Worm (Caenorhabditis elegans) whole organism, early embryonic: ENCODE results near the gene taco-1.

ENCODE experiments used
- B0310.2 ChIP-seq: sonication (generic microtip); optimal IDR thresholded peaks from 2 replicates; lab custom pipeline; 2016; ENCODE audit warnings: mild to moderate bottlenecking, missing genetic modification characterization, missing compliant biosample characterization
- F13C5.2 ChIP-seq: sonication (generic microtip); optimal IDR thresholded peaks from 2 replicates; lab custom pipeline; 2017; ENCODE audit warnings: mild to moderate bottlenecking, missing genetic modification characterization, inconsistent platforms, missing compliant biosample characterization
- aly-1 ChIP-seq: sonication (generic microtip); optimal IDR thresholded peaks from 2 replicates; lab custom pipeline; 2016; ENCODE audit warnings: missing genetic modification characterization, missing compliant biosample characterization
- ama-1 ChIP-seq: fragments of 150-350 bp; optimal IDR thresholded peaks from 2 replicates; lab custom pipeline; 2014
- ceh-13 ChIP-seq: fragments of 200-800 bp; sonication (Bioruptor generic); optimal IDR thresholded peaks from 2 replicates; lab custom pipeline; 2018; ENCODE audit warnings: mild to moderate bottlenecking, missing genetic modification characterization, missing compliant biosample characterization
- ceh-36 ChIP-seq: sonication (generic microtip); optimal IDR thresholded peaks from 2 replicates; lab custom pipeline; 2016; ENCODE audit warnings: missing genetic modification characterization, inconsistent platforms, missing compliant biosample characterization
- ets-7 ChIP-seq: sonication (generic microtip); optimal IDR thresholded peaks from 2 replicates; lab custom pipeline; 2016; ENCODE audit warnings: missing genotype, missing genetic modification characterization, missing compliant biosample characterization
- flt-1 ChIP-seq: fragments of 200-800 bp; sonication (Bioruptor generic); IDR thresholded peaks from 2 replicates; pipeline ENCODE4 v1.3.6; 2022; ENCODE audit warnings: missing genetic modification characterization, missing compliant biosample characterization
- hmbx-1 ChIP-seq: sonication (generic microtip); optimal IDR thresholded peaks from 2 replicates; lab custom pipeline; 2016; ENCODE audit warnings: mild to moderate bottlenecking, missing genetic modification characterization, missing compliant biosample characterization
- hmg-4 ChIP-seq: fragments of 200-800 bp; sonication (Bioruptor generic); optimal IDR thresholded peaks from 2 replicates; lab custom pipeline; 2018; ENCODE audit warnings: mild to moderate bottlenecking, missing genetic modification characterization, missing compliant biosample characterization
- hnd-1 ChIP-seq: sonication (generic microtip); optimal IDR thresholded peaks from 2 replicates; lab custom pipeline; 2016; ENCODE audit warnings: missing genetic modification characterization, missing compliant biosample characterization
- pes-1 ChIP-seq: fragments of 200-800 bp; sonication (Bioruptor generic); IDR thresholded peaks from 2 replicates; pipeline ENCODE4 v1.3.6; 2022; ENCODE audit warnings: missing genetic modification reagents, missing genetic modification characterization, missing compliant biosample characterization
- scrt-1 ChIP-seq: fragments of 200-800 bp; sonication (Bioruptor generic); IDR thresholded peaks from 2 replicates; pipeline ENCODE4 v1.3.6; 2022; ENCODE audit warnings: missing genetic modification characterization, missing compliant biosample characterization
- sea-1 ChIP-seq: fragments of 200-800 bp; sonication (Bioruptor generic); conservative IDR thresholded peaks from 2 replicates; pipeline ENCODE4 v1.3.6; 2022; ENCODE audit warnings: missing genetic modification characterization, missing compliant biosample characterization
- tbx-11 ChIP-seq: fragments of 200-800 bp; sonication (Bioruptor generic); IDR thresholded peaks from 2 replicates; pipeline ENCODE4 v1.3.6; 2022; ENCODE audit warnings: missing genetic modification characterization, missing compliant biosample characterization
- tbx-37 ChIP-seq: fragments of 200-800 bp; sonication (Bioruptor generic); conservative IDR thresholded peaks from 2 replicates; pipeline ENCODE4 v1.3.6; 2022; ENCODE audit warnings: missing genetic modification reagents, missing genetic modification characterization, missing compliant biosample characterization
- tra-4 ChIP-seq: sonication (generic microtip); optimal IDR thresholded peaks from 2 replicates; lab custom pipeline; 2017; ENCODE audit warnings: missing genetic modification characterization, missing compliant biosample characterization

taco-1 gene

DNA sequence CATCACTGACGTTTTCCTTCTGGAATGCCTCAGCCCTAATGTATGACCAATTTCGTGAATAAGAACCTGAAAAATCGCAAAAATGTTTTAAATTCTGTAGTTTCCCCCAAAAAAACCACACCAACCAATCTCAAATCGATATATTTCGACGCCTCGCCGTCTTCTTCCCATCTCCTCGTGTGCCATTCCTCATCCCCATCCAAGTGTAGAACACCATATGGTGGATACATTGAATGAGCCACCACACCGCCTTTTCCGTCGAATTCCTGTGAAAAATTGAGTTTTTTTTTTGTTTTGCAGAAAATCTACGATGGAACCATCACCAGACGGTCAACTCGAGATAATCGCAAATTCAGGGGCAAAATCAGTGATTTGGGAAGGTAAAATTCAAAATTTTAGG is 8.4 kb downstream of the taco-1 start, which contains the start of gene Y50D7A.1:
TSS of gene Y50D7A.1 (plus strand) at position 301 of the 400 bp plus-strand sequence.
- TF ChIP-seq sea-1 (GFP tag; lab: Robert Waterston, UW) (no peak), tbx-37 (GFP tag; lab: Robert Waterston, UW) (no peak), F13C5.2 (no peak), pes-1 (no peak), tra-4 (tag; lab: Kevin White, UChicago) (no peak), ceh-36 (tag; lab: Kevin White, UChicago) (no peak)

DNA sequence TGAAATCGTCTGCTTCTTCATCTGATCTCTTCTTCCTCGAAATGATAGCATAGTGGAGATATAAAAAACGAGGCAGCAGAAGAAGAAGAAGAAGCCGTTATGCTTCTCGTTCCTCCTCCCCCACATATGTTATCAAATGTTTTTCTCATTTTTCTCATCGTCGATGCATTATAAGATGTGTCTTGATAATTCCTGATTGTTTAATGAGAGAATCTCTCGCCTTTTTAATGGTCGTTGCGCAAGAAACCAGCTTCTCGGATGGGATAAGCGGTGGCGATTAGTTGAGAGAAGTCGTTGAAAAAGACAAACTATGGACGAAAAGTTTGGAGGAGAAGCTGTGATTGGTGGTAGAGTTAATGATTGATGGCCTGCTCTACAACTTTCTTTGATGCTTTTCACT is 10.6 kb downstream of the taco-1 start, which contains the start of gene Y50D7A.13:
TSS of gene Y50D7A.13 (minus strand) at position 101 of the 400 bp plus-strand sequence.
- TF ChIP-seq flt-1 (GFP tag; lab: Robert Waterston, UW) (no peak), aly-1 (tag; lab: Kevin White, UChicago) (no peak), ets-7 (no peak), hmbx-1 (tag; lab: Kevin White, UChicago) (no peak), tbx-11 (no peak), hmg-4 (GFP tag; lab: Kevin White, UChicago) (no peak), ceh-36 (tag; lab: Kevin White, UChicago) (no peak)

DNA sequence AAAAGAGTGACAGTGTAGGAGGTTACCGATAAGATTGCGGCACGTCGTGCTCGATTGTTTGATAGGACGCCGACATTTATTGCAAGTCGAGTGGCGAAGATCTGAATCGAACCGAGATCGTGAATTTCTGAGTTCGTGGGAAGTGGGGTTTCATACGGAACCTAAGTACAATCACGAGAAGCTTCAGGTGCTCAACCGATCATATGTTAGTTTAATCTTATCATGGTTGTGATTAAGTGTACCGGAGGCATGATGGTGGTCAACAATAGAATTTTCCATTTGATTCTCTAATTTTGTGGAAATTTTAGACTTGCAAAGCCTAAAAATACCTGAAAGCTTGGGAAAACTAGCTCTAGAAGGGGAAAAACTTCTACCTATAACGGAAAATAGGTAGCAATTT is 14.5 kb downstream of the taco-1 start, which contains the start of gene ads-1:
TSS of gene ads-1 (minus strand) at position 101 of the 400 bp plus-strand sequence.
- TF ChIP-seq tbx-11 (no peak), flt-1 (GFP tag; lab: Robert Waterston, UW) (no peak), aly-1 (tag; lab: Kevin White, UChicago) (no peak), scrt-1 (GFP tag; lab: Robert Waterston, UW) (no peak)

DNA sequence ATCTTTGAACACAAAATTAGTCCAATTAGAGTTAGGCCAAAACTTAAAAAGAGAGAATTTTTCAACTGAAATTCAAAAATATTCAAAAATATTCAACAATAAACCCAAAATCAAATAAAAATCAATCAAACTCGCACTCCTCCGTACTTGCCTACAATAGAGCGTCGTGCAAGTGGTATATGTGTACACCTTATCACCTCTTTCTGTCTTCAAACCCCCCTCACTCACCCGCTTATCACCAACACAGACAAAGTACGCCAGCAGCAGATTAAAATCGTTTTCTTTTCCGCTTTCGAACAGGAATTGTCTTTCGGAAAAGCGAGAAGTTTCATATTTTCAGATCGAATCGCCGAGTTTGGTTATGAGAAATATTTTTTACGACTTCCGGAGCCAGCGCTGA is 15.3 kb downstream of the taco-1 start:
- TF ChIP-seq ama-1 (lab: Kevin White, UChicago) (no peak), tra-4 (tag; lab: Kevin White, UChicago) (no peak), sea-1 (GFP tag; lab: Robert Waterston, UW) (no peak), flt-1 (GFP tag; lab: Robert Waterston, UW) (no peak), ceh-13 (GFP tag; lab: Kevin White, UChicago) (no peak)

DNA sequence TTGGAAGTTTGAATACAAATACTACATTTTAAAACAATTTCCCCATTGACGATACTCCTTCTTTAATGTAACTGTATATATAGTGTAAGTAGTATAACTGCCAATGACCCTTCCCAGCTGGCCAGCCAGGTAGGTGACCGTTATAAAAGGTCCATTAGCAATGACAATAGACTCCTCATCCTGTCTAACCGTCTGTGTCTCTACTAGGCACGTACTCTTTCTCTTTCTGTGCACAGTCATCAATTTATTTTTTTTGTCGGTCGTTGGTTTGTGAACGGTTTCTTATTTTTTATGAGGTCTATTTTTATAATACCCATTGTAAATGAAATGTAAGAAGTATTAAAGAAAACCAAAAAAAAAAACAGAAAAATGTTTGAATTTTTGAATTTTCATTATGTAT is 20.6 kb downstream of the taco-1 start:
- TF ChIP-seq sea-1 (GFP tag; lab: Robert Waterston, UW): no peak
- no peak for TF ChIP-seq flt-1 (GFP tag; lab: Robert Waterston, UW)
- no peak for TF ChIP-seq ama-1 (lab: Kevin White, UChicago)
- no peak for TF ChIP-seq B0310.2 (tag; lab: Kevin White, UChicago)

DNA sequence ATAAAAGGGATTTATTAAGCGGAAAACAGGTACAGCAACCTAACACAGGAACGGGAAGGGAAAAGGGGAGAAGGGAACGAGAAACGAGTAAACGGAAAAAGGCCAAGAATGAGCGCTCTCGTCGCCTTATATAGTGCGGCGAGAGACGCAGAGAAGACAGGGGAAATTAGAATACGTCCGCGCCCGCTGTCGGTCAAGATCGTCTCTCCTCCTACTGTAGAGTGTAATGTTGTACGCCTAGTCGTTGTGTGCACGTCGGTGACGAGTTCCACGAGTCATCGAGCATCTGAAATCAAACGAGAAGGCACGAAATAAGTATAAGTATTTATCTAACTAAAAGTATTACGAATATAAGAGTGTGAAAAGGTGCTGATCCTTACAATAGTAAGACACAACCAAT is 27.3 kb downstream of the taco-1 start:
- no peak for TF ChIP-seq hmbx-1 (tag; lab: Kevin White, UChicago)
- TF ChIP-seq B0310.2 (tag; lab: Kevin White, UChicago): no peak
- TF ChIP-seq hnd-1: no peak
- TF ChIP-seq F13C5.2: no peak
- no peak for TF ChIP-seq tbx-11
- TF ChIP-seq ceh-13 (GFP tag; lab: Kevin White, UChicago): no peak
- TF ChIP-seq sea-1 (GFP tag; lab: Robert Waterston, UW): 0 out of 2 replicates have a peak, but pooled peaks have one; percentile 53

ce11 chrIII:312873-313272 is 29.0 kb downstream of the taco-1 start:
- no peak for TF ChIP-seq sea-1 (GFP tag; lab: Robert Waterston, UW)
- no peak for TF ChIP-seq ets-7
- TF ChIP-seq scrt-1 (GFP tag; lab: Robert Waterston, UW): no peak
- no peak for TF ChIP-seq B0310.2 (tag; lab: Kevin White, UChicago)
- no peak for TF ChIP-seq hnd-1
- TF ChIP-seq ceh-36 (tag; lab: Kevin White, UChicago): no peak
- TF ChIP-seq pes-1: no peak
- TF ChIP-seq tra-4 (tag; lab: Kevin White, UChicago): no peak
- no peak for TF ChIP-seq hmg-4 (GFP tag; lab: Kevin White, UChicago)
- TF ChIP-seq F13C5.2: no peak
- TF ChIP-seq hmbx-1 (tag; lab: Kevin White, UChicago): no peak
- TF ChIP-seq tbx-11: no peak
- no peak for TF ChIP-seq aly-1 (tag; lab: Kevin White, UChicago)

DNA sequence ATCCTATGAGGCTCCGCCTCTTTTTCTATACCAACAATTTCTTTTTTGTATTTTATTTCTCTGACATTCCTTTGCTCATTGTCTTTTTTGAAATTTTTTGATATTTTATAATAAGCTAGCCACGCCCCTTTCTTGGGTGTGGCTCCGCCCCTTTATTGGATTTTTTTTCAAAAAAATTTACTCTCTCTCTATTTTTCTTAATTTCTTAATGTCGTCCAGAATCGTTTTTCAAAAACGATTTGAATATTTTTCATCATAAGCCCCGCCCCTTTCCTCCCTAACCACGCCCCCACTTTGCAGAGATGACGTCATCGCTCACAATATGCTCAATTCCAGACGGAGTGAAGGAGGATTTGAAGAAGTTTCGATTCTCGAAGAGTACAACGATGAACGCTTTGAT is 31.2 kb downstream of the taco-1 start, which contains the start of gene Y50D7A.10:
TSS of gene Y50D7A.10 (plus strand) at position 301 of the 400 bp plus-strand sequence.
- TF ChIP-seq aly-1 (tag; lab: Kevin White, UChicago) (no peak), ama-1 (lab: Kevin White, UChicago) (no peak), B0310.2 (tag; lab: Kevin White, UChicago) (no peak), tra-4 (tag; lab: Kevin White, UChicago) (no peak), ceh-36 (tag; lab: Kevin White, UChicago) (no peak), flt-1 (GFP tag; lab: Robert Waterston, UW) (no peak)
